Worm (Caenorhabditis elegans): ENCODE results near the gene W02F12.8.

The W02F12.8 gene

ce11 chrV:6694668-6695067, at the start of gene W02F12.8:
TSS of gene W02F12.8 (minus strand) at chrV:6694768.
- TF ChIP-seq pqm-1 (tag; optimal IDR thresholded peaks at IDR 0.05) (no peak), eyg-1 (tag; optimal IDR thresholded peaks at IDR 0.05) (no peak), rnt-1 (tag; optimal IDR thresholded peaks at IDR 0.05) (no peak), unc-42 (tag; optimal IDR thresholded peaks at IDR 0.05) (no peak)

- TF ChIP-seq lim-6 (tag; optimal IDR thresholded peaks at IDR 0.05) (no peak), elt-4 (tag; optimal IDR thresholded peaks at IDR 0.05) (no peak), pag-3 (tag; optimal IDR thresholded peaks at IDR 0.05; ENCODE audit: borderline replicate concordance) (no peak), odd-2 (tag; optimal IDR thresholded peaks at IDR 0.05) (no peak), ceh-48 (tag; optimal IDR thresholded peaks at IDR 0.05) (no peak)
Observed at ce11 chrV:6736877-6737276, 42.3 kb upstream of the W02F12.8 start.

ce11 chrV:6736108-6736507, 41.5 kb upstream of the W02F12.8 start:
- no peak for TF ChIP-seq ceh-9 (tag; optimal IDR thresholded peaks at IDR 0.05)
- no peak for TF ChIP-seq elt-2 (tag; optimal IDR thresholded peaks at IDR 0.05)
- no peak for TF ChIP-seq mec-3 (tag; optimal IDR thresholded peaks at IDR 0.05; ENCODE audit: borderline replicate concordance)
- no peak for TF ChIP-seq rnt-1 (tag; optimal IDR thresholded peaks at IDR 0.05)
- TF ChIP-seq lim-6 (tag; optimal IDR thresholded peaks at IDR 0.05) = no peak
- TF ChIP-seq unc-55 (GFP tag; optimal IDR thresholded peaks at IDR 0.05) = no peak
- no peak for TF ChIP-seq odd-2 (tag; optimal IDR thresholded peaks at IDR 0.05)
- no peak for TF ChIP-seq pros-1 (tag; optimal IDR thresholded peaks at IDR 0.05)
- no peak for TF ChIP-seq ceh-45 (GFP tag; IDR thresholded peaks at IDR 0.05)
- no peak for TF ChIP-seq pqm-1 (tag; optimal IDR thresholded peaks at IDR 0.05)
- no peak for TF ChIP-seq pat-9 (tag; optimal IDR thresholded peaks at IDR 0.05)
- TF ChIP-seq hlh-13 (GFP tag; optimal IDR thresholded peaks at IDR 0.05) = no peak
- no peak for TF ChIP-seq pha-2 (tag; optimal IDR thresholded peaks at IDR 0.05)
- no peak for TF ChIP-seq nhr-232 (tag; optimal IDR thresholded peaks at IDR 0.05)

- TF ChIP-seq hlh-13 (GFP tag; optimal IDR thresholded peaks at IDR 0.05) (no peak), ceh-34 (tag; optimal IDR thresholded peaks at IDR 0.05) (no peak), sox-2 (GFP tag; IDR thresholded peaks at IDR 0.05) (no peak), ceh-31 (tag; optimal IDR thresholded peaks at IDR 0.05) (no peak), pha-2 (tag; optimal IDR thresholded peaks at IDR 0.05) (no peak), hlh-8 (tag; optimal IDR thresholded peaks at IDR 0.05) (no peak), hlh-30 (tag; optimal IDR thresholded peaks at IDR 0.05; ENCODE audit: insufficient read depth) (no peak), fax-1 (tag; optimal IDR thresholded peaks at IDR 0.05) (no peak), unc-3 (GFP tag; conservative IDR thresholded peaks at IDR 0.05) (no peak), unc-3 (tag; optimal IDR thresholded peaks at IDR 0.05) (no peak), F13H6.1 (tag; optimal IDR thresholded peaks at IDR 0.05) (no peak), ama-1 (optimal IDR thresholded peaks at IDR 0.05) (no peak), pha-4 (tag; optimal IDR thresholded peaks at IDR 0.05) (no peak)
Observed at ce11 chrV:6732995-6733394, 38.4 kb upstream of the W02F12.8 start, which contains the start of gene grl-8. TSS of gene grl-8 (minus strand) at chrV:6733095.

ce11 chrV:6731594-6731993, 37.0 kb upstream of the W02F12.8 start, which contains the start of gene grl-9:
TSS of gene grl-9 (minus strand) at chrV:6731694.
- TF ChIP-seq ref-2 (tag; optimal IDR thresholded peaks at IDR 0.05) (no peak), odd-2 (tag; optimal IDR thresholded peaks at IDR 0.05) (no peak), nhr-11 (tag; optimal IDR thresholded peaks at IDR 0.05) (no peak), lin-11 (tag; optimal IDR thresholded peaks at IDR 0.05) (no peak), pat-9 (tag; optimal IDR thresholded peaks at IDR 0.05) (no peak), K02D7.2 (tag; optimal IDR thresholded peaks at IDR 0.05) (no peak), unc-55 (GFP tag; optimal IDR thresholded peaks at IDR 0.05) (no peak), nfya-1 (tag; optimal IDR thresholded peaks at IDR 0.05) (no peak), nhr-232 (tag; optimal IDR thresholded peaks at IDR 0.05) (no peak), eyg-1 (tag; optimal IDR thresholded peaks at IDR 0.05) (no peak), elt-2 (tag; optimal IDR thresholded peaks at IDR 0.05) (no peak), ceh-2 (tag; optimal IDR thresholded peaks at IDR 0.05) (no peak), C08G9.2 (tag; optimal IDR thresholded peaks at IDR 0.05) (no peak), ceh-14 (tag; optimal IDR thresholded peaks at IDR 0.05) (no peak), dmd-4 (tag; optimal IDR thresholded peaks at IDR 0.05; ENCODE audit: borderline replicate concordance) (no peak), pqm-1 (tag; optimal IDR thresholded peaks at IDR 0.05) (no peak), ceh-18 (tag; optimal IDR thresholded peaks at IDR 0.05) (no peak), unc-3 (GFP tag; conservative IDR thresholded peaks at IDR 0.05) (no peak), unc-3 (tag; optimal IDR thresholded peaks at IDR 0.05) (no peak), ztf-16 (tag; optimal IDR thresholded peaks at IDR 0.05) (no peak)

All from whole organism, late embryonic.